Worm (Caenorhabditis elegans) whole organism, mixed stage, embryonic: ENCODE data around the gene nud-1.

Experiments used
- lin-13 ChIP-seq: fragments of 150-350 bp; optimal IDR thresholded peaks from 2 replicates; lab custom pipeline; 2014; ENCODE audit warnings: missing biosample characterization, missing genetic modification characterization
- mab-5 ChIP-seq: fragments of 150-350 bp; optimal IDR thresholded peaks from 2 replicates; lab custom pipeline; 2014; ENCODE audit warnings: missing biosample characterization, missing genetic modification characterization
- nhr-12 ChIP-seq: fragments of 150-350 bp; optimal IDR thresholded peaks from 2 replicates; lab custom pipeline; 2014; ENCODE audit warnings: missing biosample characterization, missing genetic modification characterization
- nhr-2 ChIP-seq: fragments of 150-350 bp; optimal IDR thresholded peaks from 2 replicates; lab custom pipeline; 2014; ENCODE audit warnings: missing biosample characterization, missing genetic modification characterization
- nhr-28 ChIP-seq: fragments of 150-350 bp; optimal IDR thresholded peaks from 2 replicates; lab custom pipeline; 2014; ENCODE audit warnings: missing biosample characterization, missing genetic modification characterization
- nhr-76 ChIP-seq: sonication (generic microtip); optimal IDR thresholded peaks from 2 replicates; lab custom pipeline; 2017; ENCODE audit warnings: missing biosample characterization, missing genetic modification characterization
- unc-39 ChIP-seq: fragments of 150-350 bp; optimal IDR thresholded peaks from 2 replicates; lab custom pipeline; 2014; ENCODE audit warnings: missing biosample characterization, missing genetic modification characterization

DNA sequence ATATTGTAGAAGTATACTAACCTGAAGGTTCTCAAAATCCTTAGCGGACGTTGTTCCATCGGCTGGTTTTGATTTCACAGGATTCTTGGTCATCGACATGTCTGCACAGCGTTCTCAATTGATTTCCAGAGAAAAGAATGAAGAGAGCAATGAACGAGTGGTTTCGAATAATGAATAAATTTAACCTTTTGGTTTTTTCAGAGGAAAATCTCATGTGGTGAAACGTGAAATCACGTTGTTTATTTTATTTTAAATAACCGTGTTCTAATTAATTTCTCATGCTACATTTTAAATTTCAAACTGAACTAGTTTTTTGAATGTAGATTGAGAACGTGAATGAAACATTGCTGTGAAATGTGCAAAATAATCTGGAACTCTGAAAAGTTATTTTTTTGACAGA, 38.9 kb downstream of the nud-1 start, which contains the start of gene T03F6.6:
- TF ChIP-seq nhr-12 (tag; lab: Kevin White, UChicago) = no peak
- no peak for TF ChIP-seq lin-13 (tag; lab: Kevin White, UChicago)
- no peak for TF ChIP-seq unc-39
- no peak for TF ChIP-seq nhr-2 (tag; lab: Kevin White, UChicago)
- TF ChIP-seq mab-5 (tag; lab: Kevin White, UChicago) = no peak
- TF ChIP-seq nhr-28 (tag; lab: Kevin White, UChicago) = no peak
- no peak for TF ChIP-seq nhr-76 (tag; lab: Kevin White, UChicago)
